Worm (Caenorhabditis elegans): Measurements from ENCODE around the gene prx-14.

prx-14 gene

DNA sequence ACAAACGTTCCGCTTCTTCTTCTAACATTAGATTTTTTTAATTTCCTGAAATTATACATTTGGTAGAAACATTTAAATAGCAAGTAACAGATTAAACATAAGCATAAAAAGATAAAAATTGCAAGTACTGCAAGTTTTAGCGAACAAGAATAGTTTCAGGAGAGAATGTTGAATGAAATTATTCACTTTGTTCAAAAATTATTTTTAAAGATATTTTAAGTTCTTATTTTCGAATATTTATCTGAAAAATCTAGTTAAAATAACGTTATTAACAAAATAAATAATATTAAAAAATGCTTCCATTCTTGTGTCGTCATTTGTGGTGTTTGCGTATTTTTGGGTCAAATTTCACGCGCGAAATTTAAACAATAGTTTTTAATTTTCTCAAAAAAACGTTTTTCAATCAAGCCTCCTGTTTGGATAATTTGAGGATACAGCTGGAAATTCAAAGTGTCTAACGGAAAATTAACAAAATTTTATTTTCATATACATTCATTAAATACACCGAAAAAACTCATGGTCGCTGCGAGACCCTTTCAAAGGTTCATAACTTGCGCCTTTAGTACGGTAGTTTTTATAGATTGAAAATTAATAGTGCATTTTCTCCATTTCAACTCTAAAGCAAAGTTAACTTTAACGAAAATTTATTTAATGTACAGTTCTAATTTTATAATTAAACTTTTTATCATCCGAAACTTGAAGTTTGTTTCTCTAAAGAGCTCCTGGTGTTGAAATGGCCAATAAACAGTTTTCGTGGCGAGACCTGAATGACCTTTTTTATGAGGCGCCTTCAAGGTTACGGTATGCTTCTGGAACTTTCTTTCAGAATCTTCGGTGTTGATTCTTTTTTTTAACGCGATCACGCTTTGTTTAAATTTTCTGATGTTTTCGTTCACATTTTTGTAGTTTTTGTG lies 40.4 kb upstream of the prx-14 start, which contains the start of gene skih-2 (continued):
- TF ChIP-seq K12H6.12 (tag; optimal IDR thresholded peaks at IDR 0.05) = no peak
- no peak for TF ChIP-seq egrh-3 (GFP tag; IDR thresholded peaks at IDR 0.05)
- no peak for TF ChIP-seq ztf-6 (GFP tag; IDR thresholded peaks at IDR 0.05)
- no peak for TF ChIP-seq madf-10 (tag; optimal IDR thresholded peaks at IDR 0.05)
- peak in 1 of 3 experiments; percentile 81 for TF ChIP-seq lin-35 (GFP tag; optimal IDR thresholded peaks at IDR 0.05)
- TF ChIP-seq nfya-2 (GFP tag; IDR thresholded peaks at IDR 0.05) = no peak
- no peak for TF ChIP-seq zfh-2 (GFP tag; conservative IDR thresholded peaks at IDR 0.05)
- TF ChIP-seq pbrm-1 (GFP tag; IDR thresholded peaks at IDR 0.05) = no peak
- no peak for TF ChIP-seq F55B11.4 (tag; optimal IDR thresholded peaks at IDR 0.05; ENCODE audit: borderline replicate concordance, insufficient read depth)
- TF ChIP-seq him-1 (tag; optimal IDR thresholded peaks at IDR 0.05) = peak; percentile 2
- TF ChIP-seq ztf-25 (GFP tag; IDR thresholded peaks at IDR 0.05) = no peak
- no peak for TF ChIP-seq T07F8.4 (tag; optimal IDR thresholded peaks at IDR 0.05)
- no peak for TF ChIP-seq B0035.1 (tag; optimal IDR thresholded peaks at IDR 0.05)
- TF ChIP-seq ztf-18 (tag; optimal IDR thresholded peaks at IDR 0.05) = no peak
- TF ChIP-seq mes-4 (tag; optimal IDR thresholded peaks at IDR 0.05) = no peak
- no peak for TF ChIP-seq somi-1 (GFP tag; optimal IDR thresholded peaks at IDR 0.05)
- TF ChIP-seq atf-7 (tag; optimal IDR thresholded peaks at IDR 0.05) = no peak
- TF ChIP-seq cebp-2 (GFP tag; IDR thresholded peaks at IDR 0.05) = no peak
- TF ChIP-seq fkh-3 (tag; optimal IDR thresholded peaks at IDR 0.05) = no peak
- TF ChIP-seq bed-1 (GFP tag; IDR thresholded peaks at IDR 0.05) = no peak
- TF ChIP-seq lsy-27 (tag; optimal IDR thresholded peaks at IDR 0.05; ENCODE audit: borderline replicate concordance, insufficient read depth) = no peak
- no peak for TF ChIP-seq sdz-38 (tag; optimal IDR thresholded peaks at IDR 0.05)
- no peak for TF ChIP-seq lin-26 (GFP tag; IDR thresholded peaks at IDR 0.05)
- no peak for TF ChIP-seq dox-1 (GFP tag; IDR thresholded peaks at IDR 0.05)
- no peak for TF ChIP-seq nhr-27 (tag; optimal IDR thresholded peaks at IDR 0.05)
- no peak for TF ChIP-seq B0019.2 (GFP tag; conservative IDR thresholded peaks at IDR 0.05)
- TF ChIP-seq die-1 (tag; optimal IDR thresholded peaks at IDR 0.05) = no peak
- no peak for TF ChIP-seq bed-2 (GFP tag; IDR thresholded peaks at IDR 0.05)
- no peak for TF ChIP-seq aptf-3 (GFP tag; IDR thresholded peaks at IDR 0.05)
- TF ChIP-seq ceh-79 (tag; optimal IDR thresholded peaks at IDR 0.05) = no peak
- no peak for TF ChIP-seq zim-3 (tag; optimal IDR thresholded peaks at IDR 0.05)
- TF ChIP-seq cebp-1 (GFP tag; IDR thresholded peaks at IDR 0.05) = no peak
- TF ChIP-seq cebp-1 (tag; optimal IDR thresholded peaks at IDR 0.05) = no peak
- peak; percentile 75 for TF ChIP-seq lin-54 (GFP tag; optimal IDR thresholded peaks at IDR 0.05)
- TF ChIP-seq Y56A3A.18 (GFP tag; IDR thresholded peaks at IDR 0.05) = no peak
- peak; percentile 78 for TF ChIP-seq madf-8 (GFP tag; conservative IDR thresholded peaks at IDR 0.05)
- no peak for TF ChIP-seq aptf-2 (GFP tag; conservative IDR thresholded peaks at IDR 0.05)
- no peak for TF ChIP-seq pha-4 (tag; optimal IDR thresholded peaks at IDR 0.05)
- TF ChIP-seq unc-62 (GFP tag; optimal IDR thresholded peaks at IDR 0.05) = no peak
- no peak for TF ChIP-seq ceh-40 (GFP tag; IDR thresholded peaks at IDR 0.05)
- peak; percentile 98 for TF ChIP-seq hsf-1 (GFP tag; IDR thresholded peaks at IDR 0.05)
- no peak for TF ChIP-seq egl-18 (GFP tag; IDR thresholded peaks at IDR 0.05)
- TF ChIP-seq lsl-1 (GFP tag; optimal IDR thresholded peaks at IDR 0.05) = peak; percentile 93
- TF ChIP-seq ets-4 (GFP tag; optimal IDR thresholded peaks at IDR 0.05) = no peak
- TF ChIP-seq let-607 (tag; optimal IDR thresholded peaks at IDR 0.05) = no peak
- no peak for TF ChIP-seq nhr-90 (tag; optimal IDR thresholded peaks at IDR 0.05)
- no peak for TF ChIP-seq ccch-3 (GFP tag; optimal IDR thresholded peaks at IDR 0.05)
- TF ChIP-seq Y95B8A.8 (GFP tag; IDR thresholded peaks at IDR 0.05) = no peak
